Worm (Caenorhabditis elegans): ENCODE measurements around the gene dct-5.
A peak's percentile ranks its signal among the peaks of the same experiment; 100 is the strongest.

Gene dct-5

DNA sequence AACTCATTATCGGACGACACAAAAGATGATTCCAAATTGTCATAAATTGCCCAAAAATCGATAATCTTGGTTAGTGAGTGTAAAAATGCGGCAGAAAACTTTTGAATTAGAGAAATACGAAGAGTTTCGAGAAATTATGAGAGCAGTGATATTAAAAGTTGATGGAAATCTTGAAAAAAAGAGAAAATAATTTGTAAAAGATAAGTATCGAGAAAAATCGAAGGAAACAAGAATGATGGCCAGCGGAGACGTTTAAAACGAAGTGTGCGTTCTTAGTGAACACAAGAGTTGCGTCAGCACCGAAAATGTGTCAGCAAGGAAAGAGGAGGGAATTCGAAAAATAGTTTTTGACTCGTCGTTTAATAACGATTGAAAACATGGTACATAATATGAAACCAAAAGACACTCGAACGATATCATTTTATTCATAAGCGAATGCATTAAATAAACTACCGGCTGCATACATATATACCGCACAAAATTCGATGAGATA lies 46.9 kb downstream of the dct-5 start, which contains the start of gene ndx-6:
ndx-6 (minus strand) TSS at position 51 of the 493 bp plus-strand sequence.
- no peak for TF ChIP-seq chd-7 (tag; optimal IDR thresholded peaks at IDR 0.05)
- peak; percentile 50 for TF ChIP-seq pha-4 (tag; optimal IDR thresholded peaks at IDR 0.05)
- 0 out of 2 replicates have a peak, but pooled peaks have one; percentile 64 for TF ChIP-seq ekl-4 (GFP tag; IDR thresholded peaks at IDR 0.05)
- no peak for TF ChIP-seq Y53F4B.3 (GFP tag; IDR thresholded peaks at IDR 0.05)
- TF ChIP-seq somi-1 (GFP tag; optimal IDR thresholded peaks at IDR 0.05): no peak
- TF ChIP-seq F23B12.7 (tag; optimal IDR thresholded peaks at IDR 0.05; ENCODE audit: insufficient read depth): no peak
- TF ChIP-seq lsy-27 (tag; optimal IDR thresholded peaks at IDR 0.05; ENCODE audit: borderline replicate concordance, insufficient read depth): no peak
- no peak for TF ChIP-seq ztf-25 (GFP tag; IDR thresholded peaks at IDR 0.05)
- peak; percentile 53; the same call in 1 of the 2 replicates for TF ChIP-seq hsf-1 (GFP tag; IDR thresholded peaks at IDR 0.05)
- no peak for TF ChIP-seq cebp-1 (GFP tag; IDR thresholded peaks at IDR 0.05)
- TF ChIP-seq cebp-1 (tag; optimal IDR thresholded peaks at IDR 0.05): peak; percentile 65
- no peak for TF ChIP-seq aptf-2 (GFP tag; conservative IDR thresholded peaks at IDR 0.05)
- TF ChIP-seq ztf-6 (GFP tag; IDR thresholded peaks at IDR 0.05): no peak
- TF ChIP-seq F55B11.4 (tag; optimal IDR thresholded peaks at IDR 0.05; ENCODE audit: borderline replicate concordance, insufficient read depth): no peak
- TF ChIP-seq dpl-1 (GFP tag; optimal IDR thresholded peaks at IDR 0.05): peak; percentile 92
- no peak for TF ChIP-seq ets-4 (GFP tag; optimal IDR thresholded peaks at IDR 0.05)
- peak; percentile 78 for TF ChIP-seq Y53G8AR.9 (GFP tag; conservative IDR thresholded peaks at IDR 0.05)
- TF ChIP-seq nfyb-1 (GFP tag; IDR thresholded peaks at IDR 0.05): peak; percentile 77; the same call in 1 of the 2 replicates
- no peak for TF ChIP-seq Y79H2A.3 (GFP tag; conservative IDR thresholded peaks at IDR 0.05)
- TF ChIP-seq mxl-1 (tag; optimal IDR thresholded peaks at IDR 0.05): no peak
- TF ChIP-seq B0019.2 (GFP tag; conservative IDR thresholded peaks at IDR 0.05): no peak
- 0 out of 2 replicates have a peak, but pooled peaks have one; percentile 33 for TF ChIP-seq ceh-91 (GFP tag; IDR thresholded peaks at IDR 0.05)
- TF ChIP-seq T07F8.4 (tag; optimal IDR thresholded peaks at IDR 0.05): no peak
- TF ChIP-seq snpc-1.1 (tag; optimal IDR thresholded peaks at IDR 0.05; ENCODE audit: insufficient read depth): no peak
- no peak for TF ChIP-seq snpc-4 (GFP tag; optimal IDR thresholded peaks at IDR 0.05)
- peak in 3 of 4 experiments; percentile 49 to 64 (median 54) for TF ChIP-seq snpc-4 (tag; optimal IDR thresholded peaks at IDR 0.05)
- no peak for TF ChIP-seq K12H6.12 (tag; optimal IDR thresholded peaks at IDR 0.05)
- TF ChIP-seq ZK185.1 (tag; optimal IDR thresholded peaks at IDR 0.05; ENCODE audit: poor library complexity, severe bottlenecking): peak; percentile 74
- no peak for TF ChIP-seq sea-2 (GFP tag; IDR thresholded peaks at IDR 0.05)
- peak; percentile 46 for TF ChIP-seq lsl-1 (GFP tag; optimal IDR thresholded peaks at IDR 0.05)
- TF ChIP-seq F37B4.10 (GFP tag; IDR thresholded peaks at IDR 0.05): no peak
- TF ChIP-seq egl-18 (GFP tag; IDR thresholded peaks at IDR 0.05): no peak
- no peak for TF ChIP-seq akir-1 (GFP tag; optimal IDR thresholded peaks at IDR 0.05)
- TF ChIP-seq B0336.3 (GFP tag; IDR thresholded peaks at IDR 0.05): 0 out of 2 replicates have a peak, but pooled peaks have one; percentile 55
- TF ChIP-seq F49E8.2 (tag; optimal IDR thresholded peaks at IDR 0.05; ENCODE audit: insufficient read depth): peak; percentile 30
- no peak for TF ChIP-seq unc-62 (GFP tag; optimal IDR thresholded peaks at IDR 0.05)
- TF ChIP-seq nfya-2 (GFP tag; IDR thresholded peaks at IDR 0.05): no peak
- no peak for TF ChIP-seq ztf-22 (GFP tag; optimal IDR thresholded peaks at IDR 0.05)
- TF ChIP-seq zfh-2 (GFP tag; conservative IDR thresholded peaks at IDR 0.05): no peak
- no peak for TF ChIP-seq hlh-12 (tag; optimal IDR thresholded peaks at IDR 0.05)
- no peak for TF ChIP-seq fkh-3 (tag; optimal IDR thresholded peaks at IDR 0.05)
- TF ChIP-seq C06A6.2 (GFP tag; conservative IDR thresholded peaks at IDR 0.05): 0 out of 2 replicates have a peak, but pooled peaks have one; percentile 54
- TF ChIP-seq hlh-26 (GFP tag; conservative IDR thresholded peaks at IDR 0.05): no peak
- TF ChIP-seq cebp-2 (GFP tag; IDR thresholded peaks at IDR 0.05): no peak
- TF ChIP-seq ceh-58 (GFP tag; IDR thresholded peaks at IDR 0.05): no peak
- no peak for TF ChIP-seq let-526 (GFP tag; IDR thresholded peaks at IDR 0.05)
- TF ChIP-seq K11D2.4 (GFP tag; IDR thresholded peaks at IDR 0.05): peak; percentile 61; the same call in 1 of the 2 replicates
- TF ChIP-seq ceh-100 (GFP tag; IDR thresholded peaks at IDR 0.05): peak; percentile 60; the same call in 1 of the 2 replicates

Measured in whole organism, young adult.